Fruit fly (Drosophila melanogaster): ENCODE results near the gene Edg84A.

Gene Edg84A

dm6 chr3R:6723537-6724171, 39.4 kb downstream of the Edg84A start (continued):
- TF ChIP-seq HLH3B (GFP tag; IDR thresholded peaks at IDR 0.05) (no peak), CG2202 (tag; optimal IDR thresholded peaks at IDR 0.05) (no peak), Drgx (GFP tag; IDR thresholded peaks at IDR 0.05) (no peak), odd (GFP tag; optimal IDR thresholded peaks at IDR 0.05) (peak; percentile 9), dimm (GFP tag; IDR thresholded peaks at IDR 0.05) (no peak), CG1832 (GFP tag; optimal IDR thresholded peaks at IDR 0.05) (no peak), CG8388 (GFP tag; optimal IDR thresholded peaks at IDR 0.05) (peak; percentile 42), Mad (GFP tag; optimal IDR thresholded peaks at IDR 0.05) (no peak), CG6175 (GFP tag; IDR thresholded peaks at IDR 0.05) (no peak), CG17829 (tag; optimal IDR thresholded peaks at IDR 0.05) (peak; percentile 61), sisA (GFP tag; IDR thresholded peaks at IDR 0.05) (no peak; the same call in 1 of the 2 replicates), klu (GFP tag; IDR thresholded peaks at IDR 0.05) (no peak), CG10959 (GFP tag; IDR thresholded peaks at IDR 0.05) (0 out of 2 replicates have a peak, but pooled peaks have one; percentile 26), CG17912 (GFP tag; optimal IDR thresholded peaks at IDR 0.05) (no peak), CG4617 (GFP tag; optimal IDR thresholded peaks at IDR 0.05; ENCODE audit: borderline replicate concordance) (no peak), nau (GFP tag; optimal IDR thresholded peaks at IDR 0.05) (no peak), ase (GFP tag; IDR thresholded peaks at IDR 0.05) (no peak), gfzf (GFP tag; optimal IDR thresholded peaks at IDR 0.05) (no peak), Xbp1 (GFP tag; optimal IDR thresholded peaks at IDR 0.05) (peak; percentile 37), Asciz (GFP tag; optimal IDR thresholded peaks at IDR 0.05) (no peak), shn (GFP tag; optimal IDR thresholded peaks at IDR 0.05) (no peak), CG15011 (GFP tag; optimal IDR thresholded peaks at IDR 0.05) (peak; percentile 20), tap (tag; optimal IDR thresholded peaks at IDR 0.05) (no peak), CG30020 (tag; optimal IDR thresholded peaks at IDR 0.05) (no peak), Gug (GFP tag; IDR thresholded peaks at IDR 0.05) (no peak), Ptx1 (GFP tag; IDR thresholded peaks at IDR 0.05) (no peak), CG12155 (GFP tag; optimal IDR thresholded peaks at IDR 0.05) (no peak), stwl (tag; optimal IDR thresholded peaks at IDR 0.05) (no peak), Dfd (GFP tag; optimal IDR thresholded peaks at IDR 0.05) (no peak), CG12219 (GFP tag; optimal IDR thresholded peaks at IDR 0.05) (no peak), H2.0 (GFP tag; IDR thresholded peaks at IDR 0.05) (0 out of 2 replicates have a peak, but pooled peaks have one; percentile 19), CG4328 (GFP tag; optimal IDR thresholded peaks at IDR 0.05) (no peak), CG43689 (GFP tag; IDR thresholded peaks at IDR 0.05) (no peak), seq (GFP tag; IDR thresholded peaks at IDR 0.05) (no peak), tup (GFP tag; optimal IDR thresholded peaks at IDR 0.05) (no peak), CG13123 (GFP tag; optimal IDR thresholded peaks at IDR 0.05) (no peak), CG15073 (GFP tag; optimal IDR thresholded peaks at IDR 0.05) (no peak), lmd (GFP tag; IDR thresholded peaks at IDR 0.05) (no peak), CG2116 (GFP tag; optimal IDR thresholded peaks at IDR 0.05) (no peak), pita (GFP tag; optimal IDR thresholded peaks at IDR 0.05) (no peak), NfI (GFP tag; optimal IDR thresholded peaks at IDR 0.05) (no peak), Eip74EF (GFP tag; optimal IDR thresholded peaks at IDR 0.05) (no peak), NC2α (GFP tag; optimal IDR thresholded peaks at IDR 0.05) (no peak), dpn (GFP tag; optimal IDR thresholded peaks at IDR 0.05) (peak in 1 of 2 experiments; percentile 2), Med (GFP tag) (no peak), CG4707 (GFP tag; optimal IDR thresholded peaks at IDR 0.05) (no peak), CG3407 (GFP tag; optimal IDR thresholded peaks at IDR 0.05) (no peak), tio (GFP tag; optimal IDR thresholded peaks at IDR 0.05) (no peak), CG2199 (GFP tag; IDR thresholded peaks at IDR 0.05) (no peak), esg (GFP tag; conservative IDR thresholded peaks at IDR 0.05) (no peak), CG10209 (GFP tag; optimal IDR thresholded peaks at IDR 0.05) (peak; percentile 7)

All from whole organism, embryonic.